Fruit fly (Drosophila melanogaster) whole organism, embryonic: ENCODE results near the gene mthl11.

Source experiments
- Asciz ChIP-seq: fragments of 200-800 bp; sonication (Bioruptor generic); optimal IDR thresholded peaks from 2 replicates; lab custom pipeline; 2017; ENCODE audit warnings: missing biosample characterization, mild to moderate bottlenecking, missing genetic modification characterization, missing genetic modification reagents
- CG10321 ChIP-seq: fragments of 200-800 bp; sonication (Bioruptor generic); IDR thresholded peaks from 2 replicates; pipeline ENCODE4 v1.3.6; 2022; ENCODE audit warnings: missing biosample characterization, missing genetic modification characterization
- CG10431 ChIP-seq: fragments of 200-800 bp; sonication (Bioruptor generic); optimal IDR thresholded peaks from 3 replicates; lab custom pipeline; 2018; ENCODE audit warnings: missing biosample characterization, mild to moderate bottlenecking, missing genetic modification characterization
- CG11504 ChIP-seq: fragments of 200-800 bp; sonication (Bioruptor generic); optimal IDR thresholded peaks from 3 replicates; lab custom pipeline; 2019; ENCODE audit warnings: missing biosample characterization, mild to moderate bottlenecking, missing genetic modification characterization, moderate library complexity
- CG11560 ChIP-seq: fragments of 200-800 bp; sonication (Bioruptor generic); IDR thresholded peaks from 3 replicates; pipeline ENCODE4 v1.3.6; 2022; ENCODE audit warnings: missing biosample characterization, missing genetic modification characterization
- CG12744 ChIP-seq: fragments of 200-800 bp; sonication (Bioruptor generic); optimal IDR thresholded peaks from 2 replicates; lab custom pipeline; 2016; ENCODE audit warnings: missing biosample characterization, missing genetic modification characterization
- CG13894 ChIP-seq: fragments of 200-800 bp; sonication (Bioruptor generic); optimal IDR thresholded peaks from 3 replicates; lab custom pipeline; 2018; ENCODE audit warnings: missing biosample characterization, mild to moderate bottlenecking, missing genetic modification characterization, moderate library complexity
- CG15696 ChIP-seq: fragments of 200-800 bp; sonication (Bioruptor generic); optimal IDR thresholded peaks from 2 replicates; lab custom pipeline; 2019; ENCODE audit warnings: missing biosample characterization, mild to moderate bottlenecking, missing genetic modification characterization, moderate library complexity
- CG1603 ChIP-seq: fragments of 200-800 bp; sonication (Bioruptor generic); optimal IDR thresholded peaks from 2 replicates; lab custom pipeline; 2019; ENCODE audit warnings: missing biosample characterization, mild to moderate bottlenecking, missing genetic modification characterization, moderate library complexity
- CG1792 ChIP-seq: fragments of 200-800 bp; sonication (Bioruptor generic); optimal IDR thresholded peaks from 2 replicates; lab custom pipeline; 2016; ENCODE audit warnings: missing biosample characterization, missing genetic modification characterization
- CG18011 ChIP-seq: fragments of 200-800 bp; sonication (Bioruptor generic); optimal IDR thresholded peaks from 2 replicates; lab custom pipeline; 2017; ENCODE audit warnings: missing biosample characterization, missing genetic modification characterization, mild to moderate bottlenecking, moderate library complexity, missing genotype
- CG2712 ChIP-seq: fragments of 200-800 bp; optimal IDR thresholded peaks from 3 replicates; lab custom pipeline; 2019; ENCODE audit warnings: missing biosample characterization, mild to moderate bottlenecking, missing genetic modification characterization, moderate library complexity
- CG3163 ChIP-seq: fragments of 200-800 bp; sonication (Bioruptor generic); optimal IDR thresholded peaks from 3 replicates; lab custom pipeline; 2016; ENCODE audit warnings: missing biosample characterization, missing genetic modification characterization
- CG3281 ChIP-seq: fragments of 200-800 bp; sonication (Bioruptor generic); optimal IDR thresholded peaks from 3 replicates; lab custom pipeline; 2017; ENCODE audit warnings: missing biosample characterization, mild to moderate bottlenecking, missing genetic modification characterization
- CG33213 ChIP-seq: fragments of 200-800 bp; sonication (Bioruptor generic); optimal IDR thresholded peaks from 3 replicates; lab custom pipeline; 2016; ENCODE audit warnings: missing biosample characterization, missing genetic modification characterization
- CG3726 ChIP-seq: fragments of 200-800 bp; sonication (Bioruptor generic); IDR thresholded peaks from 3 replicates; pipeline ENCODE4, ENCODE4 v1.3.6; 2022; ENCODE audit warnings: missing biosample characterization, missing genetic modification characterization
- CG42726 ChIP-seq: fragments of 200-800 bp; sonication (Bioruptor generic); IDR thresholded peaks from 2 replicates; pipeline ENCODE4 v1.3.6; 2022; ENCODE audit warnings: missing biosample characterization, missing genetic modification characterization; ENCODE audit not compliant: partially characterized antibody
- CG4707 ChIP-seq: fragments of 200-800 bp; sonication (Bioruptor generic); optimal IDR thresholded peaks from 2 replicates; lab custom pipeline; 2018; ENCODE audit warnings: missing biosample characterization, mild to moderate bottlenecking, missing genetic modification characterization, moderate library complexity
- CG6813 ChIP-seq: fragments of 200-800 bp; sonication (Bioruptor generic); optimal IDR thresholded peaks from 2 replicates; lab custom pipeline; 2017; ENCODE audit warnings: missing biosample characterization, missing genetic modification characterization, mild to moderate bottlenecking, moderate library complexity, missing genetic modification reagents
- CG7928 ChIP-seq: fragments of 200-800 bp; sonication (Bioruptor generic); optimal IDR thresholded peaks from 2 replicates; lab custom pipeline; 2017; ENCODE audit warnings: missing biosample characterization, mild to moderate bottlenecking, missing genetic modification characterization
- E2f2 ChIP-seq: fragments of 200-800 bp; sonication (Bioruptor generic); IDR thresholded peaks from 2 replicates; pipeline ENCODE4 v1.3.6; 2022; ENCODE audit warnings: missing biosample characterization, missing genetic modification characterization
- Hey ChIP-seq: fragments of 200-800 bp; sonication (Bioruptor generic); optimal IDR thresholded peaks from 3 replicates; lab custom pipeline; 2018; ENCODE audit warnings: missing biosample characterization, mild to moderate bottlenecking, missing genetic modification characterization
- Hmr ChIP-seq: fragments of 200-800 bp; sonication (Bioruptor generic); optimal IDR thresholded peaks from 3 replicates; lab custom pipeline; 2017; ENCODE audit warnings: mild to moderate bottlenecking, missing biosample characterization, missing genetic modification reagents, missing genetic modification characterization
- Hr39 ChIP-seq: fragments of >200 bp; optimal IDR thresholded peaks from 2 replicates; lab custom pipeline; 2017
- Jarid2 ChIP-seq: fragments of 200-800 bp; sonication (Bioruptor generic); optimal IDR thresholded peaks from 3 replicates; lab custom pipeline; 2017; ENCODE audit warnings: mild to moderate bottlenecking, missing biosample characterization, missing genetic modification reagents, missing genetic modification characterization
- Meics ChIP-seq: fragments of 200-800 bp; sonication (Bioruptor generic); optimal IDR thresholded peaks from 2 replicates; lab custom pipeline; 2017; ENCODE audit warnings: missing biosample characterization, mild to moderate bottlenecking, missing genetic modification characterization
- Myb ChIP-seq: fragments of 200-800 bp; sonication (Bioruptor generic); optimal IDR thresholded peaks from 2 replicates; lab custom pipeline; 2016; ENCODE audit warnings: missing biosample characterization, missing genetic modification characterization
- PHDP ChIP-seq: fragments of 200-800 bp; sonication (Bioruptor generic); optimal IDR thresholded peaks from 3 replicates; lab custom pipeline; 2018; ENCODE audit warnings: missing biosample characterization, mild to moderate bottlenecking, missing genetic modification characterization, moderate library complexity
- Sin3A ChIP-seq: fragments of >200 bp; optimal IDR thresholded peaks from 2 replicates; lab custom pipeline; 2018
- Six4 ChIP-seq: fragments of 200-800 bp; sonication (Bioruptor generic); optimal IDR thresholded peaks from 2 replicates; lab custom pipeline; 2016; ENCODE audit warnings: missing biosample characterization, missing genetic modification characterization
- Trl ChIP-seq, 3 experiments: fragments of >200 bp in 2 of 3; fragments of 200-800 bp in 1 of 3; sonication (Bioruptor generic) in 1 of 3; optimal IDR thresholded peaks; 2 replicates in 1 of 3; 3 replicates in 2 of 3; lab custom pipeline; 2016 to 2017; ENCODE audit warnings: missing biosample characterization in 1 of 3, missing genetic modification characterization in 1 of 3
- Xbp1 ChIP-seq: fragments of 200-800 bp; sonication (Bioruptor generic); optimal IDR thresholded peaks from 3 replicates; lab custom pipeline; 2016; ENCODE audit warnings: missing biosample characterization, mild to moderate bottlenecking, missing genetic modification characterization
- YL-1 ChIP-seq: fragments of 200-800 bp; sonication (Bioruptor generic); optimal IDR thresholded peaks from 3 replicates; lab custom pipeline; 2017; ENCODE audit warnings: missing biosample characterization, mild to moderate bottlenecking, missing genetic modification characterization
- cg ChIP-seq: fragments of 200-800 bp; sonication (Bioruptor generic); optimal IDR thresholded peaks from 3 replicates; lab custom pipeline; 2019; ENCODE audit warnings: missing biosample characterization, mild to moderate bottlenecking, missing genetic modification characterization, moderate library complexity
- ci ChIP-seq: fragments of 200-800 bp; sonication (Bioruptor generic); IDR thresholded peaks from 3 replicates; pipeline ENCODE4 v1.3.6; 2022; ENCODE audit warnings: missing biosample characterization, missing genetic modification characterization
- corto ChIP-seq: fragments of 200-800 bp; sonication (Bioruptor generic); optimal IDR thresholded peaks from 2 replicates; lab custom pipeline; 2016; ENCODE audit warnings: missing biosample characterization, mild to moderate bottlenecking, missing genetic modification characterization, moderate library complexity
- crp ChIP-seq, 2 experiments: fragments of 200-800 bp; sonication (Bioruptor generic); optimal IDR thresholded peaks; 2 replicates in 1 of 2; 3 replicates in 1 of 2; lab custom pipeline; 2017; ENCODE audit warnings: missing biosample characterization in 2 of 2, missing genetic modification characterization in 2 of 2, mild to moderate bottlenecking in 1 of 2, moderate library complexity in 1 of 2
- dmrt11E ChIP-seq: fragments of 200-800 bp; sonication (Bioruptor generic); optimal IDR thresholded peaks from 3 replicates; lab custom pipeline; 2018; ENCODE audit warnings: missing biosample characterization, mild to moderate bottlenecking, missing genetic modification characterization, moderate library complexity
- en ChIP-seq: fragments of 200-800 bp; sonication (Bioruptor generic); optimal IDR thresholded peaks from 2 replicates; lab custom pipeline; 2016; ENCODE audit warnings: missing biosample characterization, missing genetic modification characterization
- ftz-f1 ChIP-seq: fragments of 200-800 bp; sonication (Bioruptor generic); optimal IDR thresholded peaks from 2 replicates; lab custom pipeline; 2016; ENCODE audit warnings: missing biosample characterization, missing genetic modification characterization
- gem ChIP-seq: fragments of 200-800 bp; sonication (Bioruptor generic); optimal IDR thresholded peaks from 2 replicates; lab custom pipeline; 2019; ENCODE audit warnings: missing biosample characterization, mild to moderate bottlenecking, missing genetic modification characterization, moderate library complexity
- ken ChIP-seq: fragments of 200-800 bp; sonication (Bioruptor generic); IDR thresholded peaks from 3 replicates; pipeline ENCODE4 v1.3.6; 2022; ENCODE audit warnings: missing biosample characterization, missing genetic modification characterization
- nerfin-1 ChIP-seq: fragments of 200-800 bp; sonication (Bioruptor generic); optimal IDR thresholded peaks from 3 replicates; lab custom pipeline; 2019; ENCODE audit warnings: missing biosample characterization, mild to moderate bottlenecking, missing genetic modification characterization, moderate library complexity
- nom ChIP-seq: fragments of 200-800 bp; sonication (Bioruptor generic); optimal IDR thresholded peaks from 2 replicates; lab custom pipeline; 2017; ENCODE audit warnings: missing biosample characterization, missing genetic modification characterization, mild to moderate bottlenecking, moderate library complexity, missing genetic modification reagents
- odd ChIP-seq: fragments of 200-800 bp; sonication (Bioruptor generic); optimal IDR thresholded peaks from 2 replicates; lab custom pipeline; 2017; ENCODE audit warnings: missing biosample characterization, mild to moderate bottlenecking, missing genetic modification characterization
- ro ChIP-seq: fragments of 200-800 bp; sonication (Bioruptor generic); IDR thresholded peaks from 2 replicates; pipeline ENCODE4 v1.3.6; 2022; ENCODE audit warnings: missing biosample characterization, missing genetic modification characterization
- sima ChIP-seq: fragments of 200-800 bp; sonication (Bioruptor generic); optimal IDR thresholded peaks from 2 replicates; lab custom pipeline; 2016; ENCODE audit warnings: missing biosample characterization, missing genetic modification characterization
- tx ChIP-seq: fragments of 200-800 bp; sonication (Bioruptor generic); optimal IDR thresholded peaks from 2 replicates; lab custom pipeline; 2016; ENCODE audit warnings: missing biosample characterization, missing genetic modification characterization

Gene mthl11

DNA sequence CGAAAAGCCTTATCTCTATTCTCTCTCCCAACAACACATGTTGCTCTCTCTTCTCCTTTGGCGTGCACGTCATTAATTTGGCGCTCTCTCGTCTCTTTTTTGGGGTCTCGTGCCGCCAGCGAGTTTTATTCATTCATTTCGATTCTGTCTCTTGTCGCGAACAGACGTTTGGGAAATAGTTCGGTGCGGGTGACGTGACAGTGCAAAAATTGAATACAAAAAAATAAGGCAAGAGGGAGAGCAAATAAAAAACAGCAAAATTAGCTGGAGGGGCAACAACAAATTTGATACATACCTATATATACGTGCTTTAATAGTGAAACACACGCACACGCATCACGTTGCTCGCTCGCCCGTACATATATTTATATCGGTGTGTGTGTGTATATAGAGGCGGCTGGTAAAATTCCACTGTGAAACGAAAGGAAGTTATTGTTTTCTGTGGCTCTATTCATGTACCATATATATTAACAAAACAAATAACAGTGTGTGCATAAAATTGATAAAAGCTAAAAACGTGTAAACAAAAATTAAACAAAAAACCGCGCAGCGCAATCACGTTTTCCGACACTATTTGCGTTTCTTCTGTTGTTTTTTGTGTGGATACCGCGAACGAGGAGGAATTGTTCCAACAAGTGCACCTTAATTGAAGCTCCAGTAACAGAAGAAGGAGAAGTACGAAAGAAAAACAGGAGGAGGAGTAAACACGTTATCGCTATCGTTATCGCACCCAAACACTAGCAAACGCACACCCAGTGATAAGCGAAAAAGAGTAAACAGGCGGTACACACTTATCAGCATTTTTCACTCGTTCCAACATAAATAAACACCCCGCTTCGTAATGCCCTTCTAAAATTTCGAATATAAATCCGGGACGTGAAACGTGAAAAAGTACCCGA, 12.5 kb upstream of the mthl11 start, which contains the start of gene cwo (continued):
- TF ChIP-seq CG2712 (tag; lab: Kevin White, UChicago): peak; percentile 14
- peak; percentile 65 for TF ChIP-seq Asciz (GFP tag; lab: Kevin White, UChicago)
- peak; percentile 66 for TF ChIP-seq CG6813
- peak; percentile 80 for TF ChIP-seq Jarid2 (GFP tag; lab: Kevin White, UChicago)
- no peak for TF ChIP-seq CG42726 (GFP tag; lab: Robert Waterston, UW)
- no peak for TF ChIP-seq crp (GFP tag; optimal IDR thresholded peaks at IDR 0.05; lab: Kevin White, UChicago)
- peak; percentile 45 for TF ChIP-seq CG10431 (GFP tag; lab: Kevin White, UChicago)
- no peak for TF ChIP-seq Sin3A (lab: Kevin White, UChicago)
- no peak for TF ChIP-seq corto (GFP tag; lab: Kevin White, UChicago)
- TF ChIP-seq CG12744: no peak
- TF ChIP-seq ftz-f1 (GFP tag; lab: Kevin White, UChicago): peak; percentile 4
- TF ChIP-seq odd (GFP tag; lab: Kevin White, UChicago): peak; percentile 35
- no peak for TF ChIP-seq CG3726
- no peak for TF ChIP-seq ro (GFP tag; lab: Robert Waterston, UW)
- TF ChIP-seq CG15696 (tag; lab: Kevin White, UChicago): peak; percentile 54
- no peak for TF ChIP-seq ken
- no peak for TF ChIP-seq sima (GFP tag; lab: Kevin White, UChicago)
- no peak for TF ChIP-seq Six4 (GFP tag; lab: Kevin White, UChicago)
- no peak for TF ChIP-seq CG33213 (GFP tag; lab: Kevin White, UChicago)
- peak; percentile 58 for TF ChIP-seq cg (GFP tag; lab: Kevin White, UChicago)
- TF ChIP-seq Myb (GFP tag; lab: Kevin White, UChicago): peak; percentile 10
- TF ChIP-seq Trl (optimal IDR thresholded peaks at IDR 0.05; lab: Kevin White, UChicago): peak; percentile 38 to 52
- peak; percentile 8 for TF ChIP-seq Trl (GFP tag; optimal IDR thresholded peaks at IDR 0.05; lab: Kevin White, UChicago)
- TF ChIP-seq gem (tag; lab: Kevin White, UChicago): peak; percentile 14
- TF ChIP-seq PHDP: no peak
- peak; percentile 54 for TF ChIP-seq Hey (tag; lab: Kevin White, UChicago)
- no peak for TF ChIP-seq CG18011
- TF ChIP-seq Meics (GFP tag; lab: Kevin White, UChicago): peak; percentile 17
- no peak for TF ChIP-seq CG1792 (GFP tag; lab: Kevin White, UChicago)
- TF ChIP-seq CG7928: no peak
- peak; percentile 25 for TF ChIP-seq dmrt11E (tag; lab: Kevin White, UChicago)
- TF ChIP-seq CG11560 (tag; lab: Robert Waterston, UW): no peak
- TF ChIP-seq CG3163: peak; percentile 28
- TF ChIP-seq nom (GFP tag; lab: Kevin White, UChicago): peak; percentile 8
- TF ChIP-seq CG1603 (tag; lab: Kevin White, UChicago): peak; percentile 43
- peak; percentile 26 for TF ChIP-seq Xbp1 (GFP tag; lab: Kevin White, UChicago)
- TF ChIP-seq CG3281 (GFP tag; lab: Kevin White, UChicago): no peak
- TF ChIP-seq Hr39: no peak
- no peak for TF ChIP-seq tx (GFP tag; lab: Kevin White, UChicago)
- TF ChIP-seq en (GFP tag; lab: Kevin White, UChicago): peak; percentile 3
- TF ChIP-seq Hmr (GFP tag; lab: Kevin White, UChicago): peak; percentile 12
- no peak for TF ChIP-seq nerfin-1 (tag; lab: Kevin White, UChicago)
- TF ChIP-seq ci (GFP tag; lab: Robert Waterston, UW): no peak
- no peak for TF ChIP-seq CG11504 (tag; lab: Kevin White, UChicago)
- no peak for TF ChIP-seq CG10321 (GFP tag; lab: Robert Waterston, UW)
- no peak for TF ChIP-seq YL-1 (GFP tag; lab: Kevin White, UChicago)
- TF ChIP-seq CG4707 (GFP tag; lab: Kevin White, UChicago): peak; percentile 8
- TF ChIP-seq E2f2 (GFP tag; lab: Robert Waterston, UW): no peak
- TF ChIP-seq CG13894: peak; percentile 78
